Fruit fly (Drosophila melanogaster) whole organism, embryonic: ENCODE results near the gene alpha4GT2.

Source experiments
- Aef1 ChIP-seq: fragments of 200-800 bp; sonication (Bioruptor generic); IDR thresholded peaks from 3 replicates; pipeline ENCODE4 v1.3.6; 2022; ENCODE audit warnings: missing biosample characterization, missing genetic modification characterization
- CG12071 ChIP-seq: fragments of 200-800 bp; sonication (Bioruptor generic); optimal IDR thresholded peaks from 3 replicates; lab custom pipeline; 2018; ENCODE audit warnings: missing biosample characterization, mild to moderate bottlenecking, missing genetic modification characterization
- CG12236 ChIP-seq: fragments of 200-800 bp; sonication (Bioruptor generic); optimal IDR thresholded peaks from 2 replicates; lab custom pipeline; 2016; ENCODE audit warnings: missing biosample characterization, missing genetic modification characterization
- CG13424 ChIP-seq: fragments of 200-800 bp; sonication (Bioruptor generic); optimal IDR thresholded peaks from 2 replicates; lab custom pipeline; 2019; ENCODE audit warnings: missing biosample characterization, mild to moderate bottlenecking, missing genetic modification characterization, moderate library complexity
- CG14050 ChIP-seq: fragments of 200-800 bp; sonication (Bioruptor generic); IDR thresholded peaks from 3 replicates; pipeline ENCODE4 v1.3.6; 2022; ENCODE audit warnings: missing biosample characterization, missing genetic modification characterization
- CG15073 ChIP-seq: fragments of 200-800 bp; sonication (Bioruptor generic); optimal IDR thresholded peaks from 2 replicates; lab custom pipeline; 2016; ENCODE audit warnings: missing biosample characterization, missing genetic modification characterization
- CG16779 ChIP-seq: fragments of 200-800 bp; sonication (Bioruptor generic); IDR thresholded peaks from 2 replicates; pipeline ENCODE4 v1.3.6; 2022; ENCODE audit warnings: missing biosample characterization, missing genetic modification characterization
- CG18476 ChIP-seq: fragments of 200-800 bp; sonication (Bioruptor generic); optimal IDR thresholded peaks from 2 replicates; lab custom pipeline; 2016; ENCODE audit warnings: missing biosample characterization, mild to moderate bottlenecking, missing genetic modification characterization
- CG2199 ChIP-seq: fragments of 200-800 bp; sonication (Bioruptor generic); IDR thresholded peaks from 3 replicates; pipeline ENCODE4 v1.3.6; 2022; ENCODE audit warnings: missing biosample characterization, missing genetic modification characterization
- CG31388 ChIP-seq: fragments of 200-800 bp; sonication (Bioruptor generic); optimal IDR thresholded peaks from 2 replicates; lab custom pipeline; 2016; ENCODE audit warnings: missing biosample characterization, missing genetic modification characterization
- CG34376 ChIP-seq: fragments of 200-800 bp; sonication (Bioruptor generic); optimal IDR thresholded peaks from 2 replicates; lab custom pipeline; 2018; ENCODE audit warnings: missing biosample characterization, mild to moderate bottlenecking, missing genetic modification characterization
- CG5245 ChIP-seq: fragments of 200-800 bp; sonication (Bioruptor generic); optimal IDR thresholded peaks from 3 replicates; lab custom pipeline; 2016; ENCODE audit warnings: missing biosample characterization, missing genetic modification characterization
- CG6175 ChIP-seq: fragments of 200-800 bp; sonication (Bioruptor generic); IDR thresholded peaks from 3 replicates; pipeline ENCODE4 v1.3.6; 2022; ENCODE audit warnings: missing biosample characterization, missing genetic modification characterization
- CG6654 ChIP-seq: fragments of 200-800 bp; sonication (Bioruptor generic); optimal IDR thresholded peaks from 2 replicates; lab custom pipeline; 2017; ENCODE audit warnings: missing biosample characterization, mild to moderate bottlenecking, missing genetic modification characterization
- CG7357 ChIP-seq: fragments of 200-800 bp; sonication (Bioruptor generic); IDR thresholded peaks from 3 replicates; pipeline ENCODE4 v1.3.6; 2022; ENCODE audit warnings: missing biosample characterization, missing genetic modification characterization
- CG7745 ChIP-seq: fragments of 200-800 bp; sonication (Bioruptor generic); optimal IDR thresholded peaks from 2 replicates; lab custom pipeline; 2018; ENCODE audit warnings: missing biosample characterization, mild to moderate bottlenecking, missing genetic modification characterization, moderate library complexity
- CG7963 ChIP-seq: fragments of 200-800 bp; sonication (Bioruptor generic); IDR thresholded peaks from 3 replicates; pipeline ENCODE4 v1.3.6; 2022; ENCODE audit warnings: missing biosample characterization, missing genetic modification characterization; ENCODE audit not compliant: partially characterized antibody
- CG8089 ChIP-seq: fragments of 200-800 bp; sonication (Bioruptor generic); optimal IDR thresholded peaks from 3 replicates; lab custom pipeline; 2016; ENCODE audit warnings: missing biosample characterization, missing genetic modification characterization
- CTCF ChIP-seq: fragments of 200-800 bp; sonication (Bioruptor generic); optimal IDR thresholded peaks from 2 replicates; lab custom pipeline; 2017; ENCODE audit warnings: missing biosample characterization, mild to moderate bottlenecking, missing genetic modification characterization, moderate library complexity
- Camta ChIP-seq: fragments of 200-800 bp; sonication (Bioruptor generic); optimal IDR thresholded peaks from 2 replicates; lab custom pipeline; 2016; ENCODE audit warnings: missing biosample characterization, missing genetic modification characterization
- D ChIP-seq, 2 experiments: fragments of 200-800 bp in 1 of 2; fragments of >200 bp in 1 of 2; sonication (Bioruptor generic) in 1 of 2; optimal IDR thresholded peaks; 2 replicates in 1 of 2; 3 replicates in 1 of 2; lab custom pipeline; 2017; ENCODE audit warnings: mild to moderate bottlenecking in 1 of 2, missing biosample characterization in 1 of 2, missing genetic modification characterization in 1 of 2, missing genetic modification reagents in 1 of 2
- D19A ChIP-seq: fragments of 200-800 bp; optimal IDR thresholded peaks from 3 replicates; lab custom pipeline; 2019; ENCODE audit warnings: missing biosample characterization, mild to moderate bottlenecking, missing genetic modification characterization, moderate library complexity
- D19B ChIP-seq: fragments of 200-800 bp; sonication (Bioruptor generic); optimal IDR thresholded peaks from 2 replicates; lab custom pipeline; 2017; ENCODE audit warnings: missing biosample characterization, mild to moderate bottlenecking, missing genetic modification characterization
- Drgx ChIP-seq: fragments of 200-800 bp; sonication (Bioruptor generic); IDR thresholded peaks from 2 replicates; pipeline ENCODE4 v1.3.6; 2022; ENCODE audit warnings: missing biosample characterization, missing genetic modification characterization
- Elba2 ChIP-seq: fragments of 200-800 bp; sonication (Bioruptor generic); optimal IDR thresholded peaks from 3 replicates; lab custom pipeline; 2016; ENCODE audit warnings: missing biosample characterization, missing genetic modification characterization
- Ets97D ChIP-seq: fragments of 200-800 bp; sonication (Bioruptor generic); optimal IDR thresholded peaks from 3 replicates; lab custom pipeline; 2016; ENCODE audit warnings: missing biosample characterization, missing genetic modification characterization
- HHEX ChIP-seq: fragments of 200-800 bp; sonication (Bioruptor generic); optimal IDR thresholded peaks from 3 replicates; lab custom pipeline; 2017; ENCODE audit warnings: missing biosample characterization, mild to moderate bottlenecking, missing genetic modification characterization, missing genetic modification reagents
- HmgD ChIP-seq: fragments of 200-800 bp; sonication (Bioruptor generic); optimal IDR thresholded peaks from 3 replicates; lab custom pipeline; 2016; ENCODE audit warnings: missing biosample characterization, missing genetic modification characterization
- Hr78 ChIP-seq, 2 experiments: fragments of 200-800 bp in 1 of 2; fragments of >200 bp in 1 of 2; sonication (Bioruptor generic) in 1 of 2; optimal IDR thresholded peaks; 2 replicates each; lab custom pipeline; 2017 to 2019; ENCODE audit warnings: missing biosample characterization in 2 of 2, missing genetic modification characterization in 2 of 2, mild to moderate bottlenecking in 1 of 2, moderate library complexity in 1 of 2
- MESR4 ChIP-seq: fragments of 200-800 bp; sonication (Bioruptor generic); optimal IDR thresholded peaks from 2 replicates; lab custom pipeline; 2018; ENCODE audit warnings: missing biosample characterization, mild to moderate bottlenecking, missing genetic modification characterization, moderate library complexity
- MTF-1 ChIP-seq: fragments of 200-800 bp; sonication (Bioruptor generic); optimal IDR thresholded peaks from 2 replicates; lab custom pipeline; 2018; ENCODE audit warnings: missing biosample characterization, mild to moderate bottlenecking, missing genetic modification characterization, borderline replicate concordance
- NC2α ChIP-seq: fragments of 200-800 bp; sonication (Bioruptor generic); optimal IDR thresholded peaks from 2 replicates; lab custom pipeline; 2016; ENCODE audit warnings: missing biosample characterization, missing genetic modification characterization
- Ssrp ChIP-seq: fragments of 200-800 bp; sonication (Bioruptor generic); optimal IDR thresholded peaks from 2 replicates; lab custom pipeline; 2018; ENCODE audit warnings: missing biosample characterization, mild to moderate bottlenecking, missing genetic modification characterization, moderate library complexity
- TFAM ChIP-seq: fragments of 200-800 bp; sonication (Bioruptor generic); optimal IDR thresholded peaks from 2 replicates; lab custom pipeline; 2017; ENCODE audit warnings: missing biosample characterization, missing genetic modification characterization, inconsistent platforms
- Tbp ChIP-seq: fragments of >200 bp; optimal IDR thresholded peaks from 2 replicates; lab custom pipeline; 2018; ENCODE audit warnings: missing biosample characterization, missing genetic modification characterization
- amos ChIP-seq: fragments of 200-800 bp; sonication (Bioruptor generic); IDR thresholded peaks from 2 replicates; pipeline ENCODE4 v1.3.6; 2022; ENCODE audit warnings: missing biosample characterization, missing genetic modification characterization; ENCODE audit not compliant: partially characterized antibody
- ash1 ChIP-seq: fragments of 200-800 bp; sonication (Bioruptor generic); optimal IDR thresholded peaks from 2 replicates; lab custom pipeline; 2018; ENCODE audit warnings: missing biosample characterization, mild to moderate bottlenecking, missing genetic modification characterization
- cas ChIP-seq: fragments of 200-800 bp; sonication (Bioruptor generic); IDR thresholded peaks from 2 replicates; pipeline ENCODE4 v1.3.6; 2022; ENCODE audit warnings: missing biosample characterization, missing genetic modification characterization
- ci ChIP-seq: fragments of 200-800 bp; sonication (Bioruptor generic); IDR thresholded peaks from 3 replicates; pipeline ENCODE4 v1.3.6; 2022; ENCODE audit warnings: missing biosample characterization, missing genetic modification characterization
- crc ChIP-seq: fragments of 200-800 bp; sonication (Bioruptor generic); optimal IDR thresholded peaks from 2 replicates; lab custom pipeline; 2016; ENCODE audit warnings: missing biosample characterization, missing genetic modification characterization
- disco-r ChIP-seq: fragments of 200-800 bp; sonication (Bioruptor generic); optimal IDR thresholded peaks from 2 replicates; lab custom pipeline; 2016; ENCODE audit warnings: missing biosample characterization, missing genetic modification characterization
- dm ChIP-seq: fragments of 200-800 bp; sonication (Bioruptor generic); optimal IDR thresholded peaks from 3 replicates; lab custom pipeline; 2016; ENCODE audit warnings: missing biosample characterization, missing genetic modification characterization
- en ChIP-seq: fragments of 200-800 bp; sonication (Bioruptor generic); optimal IDR thresholded peaks from 2 replicates; lab custom pipeline; 2016; ENCODE audit warnings: missing biosample characterization, missing genetic modification characterization
- ewg ChIP-seq: fragments of 200-800 bp; sonication (Bioruptor generic); optimal IDR thresholded peaks from 3 replicates; lab custom pipeline; 2017; ENCODE audit warnings: mild to moderate bottlenecking, missing biosample characterization, missing genetic modification reagents, missing genetic modification characterization
- fru ChIP-seq: fragments of >200 bp; optimal IDR thresholded peaks from 2 replicates; lab custom pipeline; 2017
- grau ChIP-seq: fragments of 200-800 bp; optimal IDR thresholded peaks from 3 replicates; lab custom pipeline; 2019; ENCODE audit warnings: missing biosample characterization, mild to moderate bottlenecking, missing genetic modification characterization, moderate library complexity
- ken ChIP-seq: fragments of 200-800 bp; sonication (Bioruptor generic); IDR thresholded peaks from 3 replicates; pipeline ENCODE4 v1.3.6; 2022; ENCODE audit warnings: missing biosample characterization, missing genetic modification characterization
- klu ChIP-seq: fragments of 200-800 bp; sonication (Bioruptor generic); IDR thresholded peaks from 2 replicates; pipeline ENCODE4 v1.3.6; 2022; ENCODE audit warnings: missing biosample characterization, missing genetic modification characterization
- lilli ChIP-seq: fragments of 200-800 bp; sonication (Bioruptor generic); optimal IDR thresholded peaks from 3 replicates; lab custom pipeline; 2016; ENCODE audit warnings: missing biosample characterization, missing genetic modification characterization
- vnd ChIP-seq: fragments of 200-800 bp; sonication (Bioruptor generic); IDR thresholded peaks from 3 replicates; pipeline ENCODE4 v1.3.6; 2022; ENCODE audit warnings: missing biosample characterization, missing genetic modification characterization; ENCODE audit not compliant: partially characterized antibody
- z ChIP-seq: fragments of 200-800 bp; sonication (Bioruptor generic); IDR thresholded peaks from 3 replicates; pipeline ENCODE4 v1.3.6; 2022; ENCODE audit warnings: missing biosample characterization, missing genetic modification characterization

Gene alpha4GT2

DNA sequence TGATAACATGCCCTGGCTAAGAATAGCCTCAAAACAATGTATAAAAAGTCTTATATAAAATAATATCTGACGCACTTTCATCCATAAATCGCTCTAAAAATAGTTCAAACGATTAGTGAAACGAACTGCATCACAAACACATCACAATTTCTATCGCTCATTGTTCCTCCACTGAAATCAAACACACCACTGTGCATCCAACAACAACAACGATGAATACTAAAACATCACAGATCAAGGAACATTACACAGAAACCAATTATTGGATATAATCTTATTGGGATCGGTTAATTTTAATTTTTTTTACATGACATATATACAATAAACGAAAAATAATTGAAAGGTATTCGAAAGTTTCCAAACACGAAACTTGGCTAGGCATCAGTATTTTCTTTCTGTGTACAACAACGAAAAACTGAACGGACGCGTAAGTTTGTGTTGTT, 47.3 kb downstream of the alpha4GT2 start (continued):
- no peak for TF ChIP-seq HmgD (GFP tag; lab: Kevin White, UChicago)
- TF ChIP-seq crc (GFP tag; lab: Kevin White, UChicago): peak; percentile 61
- peak; percentile 53 for TF ChIP-seq MTF-1 (GFP tag; lab: Kevin White, UChicago)
- 0 out of 3 replicates have a peak, but pooled peaks have one; percentile 61 for TF ChIP-seq CG2199 (GFP tag; lab: Robert Waterston, UW)
- TF ChIP-seq ash1 (GFP tag; lab: Kevin White, UChicago): no peak
- TF ChIP-seq CG7745 (tag; lab: Kevin White, UChicago): no peak
- peak; percentile 40 for TF ChIP-seq dm (GFP tag; lab: Kevin White, UChicago)
- peak; percentile 18 for TF ChIP-seq MESR4 (GFP tag; lab: Kevin White, UChicago)
- no peak for TF ChIP-seq Elba2
- TF ChIP-seq ewg (GFP tag; lab: Kevin White, UChicago): peak; percentile 66
- TF ChIP-seq Aef1: no peak; the same call in 1 of the 3 replicates
- no peak; the same call in 1 of the 2 replicates for TF ChIP-seq CG16779
- peak; percentile 15 for TF ChIP-seq TFAM
- 0 out of 3 replicates have a peak, but pooled peaks have one; percentile 36 for TF ChIP-seq z
- TF ChIP-seq CG6175 (GFP tag; lab: Robert Waterston, UW): no peak; the same call in 2 of the 3 replicates
- peak; percentile 9 for TF ChIP-seq CG15073 (GFP tag; lab: Kevin White, UChicago)
- peak; percentile 56; the same call in 1 of the 2 replicates for TF ChIP-seq klu (GFP tag; lab: Robert Waterston, UW)
- TF ChIP-seq CG8089 (GFP tag; lab: Kevin White, UChicago): peak; percentile 61
- TF ChIP-seq CG12071 (GFP tag; lab: Kevin White, UChicago): peak; percentile 74
- TF ChIP-seq D19B (GFP tag; lab: Kevin White, UChicago): peak; percentile 48
- no peak for TF ChIP-seq disco-r (GFP tag; lab: Kevin White, UChicago)
- TF ChIP-seq D19A (tag; lab: Kevin White, UChicago): peak; percentile 77
- TF ChIP-seq Drgx (GFP tag; lab: Robert Waterston, UW): peak; percentile 78
- no peak for TF ChIP-seq CG31388
- peak; percentile 52 for TF ChIP-seq CTCF
- no peak for TF ChIP-seq CG7357 (GFP tag; lab: Robert Waterston, UW)
- no peak for TF ChIP-seq en (GFP tag; lab: Kevin White, UChicago)
- TF ChIP-seq CG12236 (GFP tag; lab: Kevin White, UChicago): peak; percentile 25
- TF ChIP-seq vnd (GFP tag; lab: Robert Waterston, UW): no peak
- no peak for TF ChIP-seq Tbp (GFP tag; lab: Kevin White, UChicago)
- peak; percentile 60 for TF ChIP-seq CG5245
- peak; percentile 55 for TF ChIP-seq CG6654 (GFP tag; lab: Kevin White, UChicago)
- no peak for TF ChIP-seq amos (GFP tag; lab: Robert Waterston, UW)
- TF ChIP-seq ci: peak; percentile 86; the same call in 2 of the 3 replicates
- peak; percentile 86 for TF ChIP-seq CG13424 (tag; lab: Kevin White, UChicago)
- peak; percentile 81 for TF ChIP-seq Ssrp (tag; lab: Kevin White, UChicago)
- TF ChIP-seq grau (tag; lab: Kevin White, UChicago): peak; percentile 84
- TF ChIP-seq HHEX (GFP tag; lab: Kevin White, UChicago): peak; percentile 68
- TF ChIP-seq lilli (GFP tag; lab: Kevin White, UChicago): peak; percentile 75
- TF ChIP-seq ken: no peak
- peak; percentile 55 for TF ChIP-seq Ets97D (GFP tag; lab: Kevin White, UChicago)
- TF ChIP-seq fru (lab: Kevin White, UChicago): no peak
- TF ChIP-seq NC2α (GFP tag; lab: Kevin White, UChicago): peak; percentile 68
- 0 out of 2 replicates have a peak, but pooled peaks have one; percentile 35 for TF ChIP-seq cas (GFP tag; lab: Robert Waterston, UW)
- TF ChIP-seq D (optimal IDR thresholded peaks at IDR 0.05; lab: Kevin White, UChicago): no peak
- TF ChIP-seq D (GFP tag; optimal IDR thresholded peaks at IDR 0.05; lab: Kevin White, UChicago): peak; percentile 80
- peak in 1 of 2 experiments; percentile 48 for TF ChIP-seq Hr78 (GFP tag; optimal IDR thresholded peaks at IDR 0.05; lab: Kevin White, UChicago)
- peak; percentile 65 for TF ChIP-seq CG14050
- no peak for TF ChIP-seq CG34376 (GFP tag; lab: Kevin White, UChicago)
- no peak for TF ChIP-seq CG7963 (GFP tag; lab: Robert Waterston, UW)
- peak; percentile 48 for TF ChIP-seq CG18476 (GFP tag; lab: Kevin White, UChicago)
- TF ChIP-seq Camta (GFP tag; lab: Kevin White, UChicago): peak; percentile 64
